Fruit fly (Drosophila melanogaster): ENCODE results near the gene CG15432.
A peak's percentile ranks its signal among the peaks of the same experiment; 100 is the strongest.

The CG15432 gene

dm6 chr2L:4459543-4459942 lies 17.4 kb downstream of the CG15432 start, which contains the start of the genes mRpL27 and CG15435 (continued):
- peak; percentile 28; the same call in 1 of the 2 replicates for TF ChIP-seq klu (GFP tag; IDR thresholded peaks at IDR 0.05)
- no peak for TF ChIP-seq lov (optimal IDR thresholded peaks at IDR 0.05)
- TF ChIP-seq lov (GFP tag; IDR thresholded peaks at IDR 0.05) = no peak
- no peak for TF ChIP-seq crol (GFP tag; IDR thresholded peaks at IDR 0.05)
- peak in 1 of 2 experiments; percentile 70 for TF ChIP-seq crp (GFP tag; optimal IDR thresholded peaks at IDR 0.05)
- peak; percentile 20 for TF ChIP-seq CG12155 (GFP tag; optimal IDR thresholded peaks at IDR 0.05)
- TF ChIP-seq CG31441 (GFP tag; IDR thresholded peaks at IDR 0.05) = peak; percentile 37; the same call in 1 of the 2 replicates
- TF ChIP-seq exex (tag; optimal IDR thresholded peaks at IDR 0.05) = no peak
- TF ChIP-seq kni (GFP tag; optimal IDR thresholded peaks at IDR 0.05) = peak; percentile 28
- peak; percentile 24 for TF ChIP-seq ewg (GFP tag; optimal IDR thresholded peaks at IDR 0.05)
- peak; percentile 45 for TF ChIP-seq Dek (tag; optimal IDR thresholded peaks at IDR 0.05)
- peak; percentile 75 for TF ChIP-seq pzg (GFP tag; optimal IDR thresholded peaks at IDR 0.05)
- TF ChIP-seq odd (GFP tag; optimal IDR thresholded peaks at IDR 0.05) = no peak
- TF ChIP-seq sc (optimal IDR thresholded peaks at IDR 0.05) = no peak
- TF ChIP-seq sc (GFP tag; optimal IDR thresholded peaks at IDR 0.05) = peak; percentile 7
- TF ChIP-seq Scr (GFP tag; IDR thresholded peaks at IDR 0.05; ENCODE audit: partially characterized antibody) = peak; percentile 41; the same call in 1 of the 2 replicates
- TF ChIP-seq Elba2 (GFP tag; optimal IDR thresholded peaks at IDR 0.05) = peak; percentile 22
- no peak for TF ChIP-seq pros (GFP tag; optimal IDR thresholded peaks at IDR 0.05)
- peak; percentile 34; the same call in 1 of the 3 replicates for TF ChIP-seq dysf (GFP tag; IDR thresholded peaks at IDR 0.05)
- TF ChIP-seq mirr (GFP tag; optimal IDR thresholded peaks at IDR 0.05) = no peak
- peak; percentile 49 for TF ChIP-seq CG15269 (tag; optimal IDR thresholded peaks at IDR 0.05)
- TF ChIP-seq Opbp (GFP tag; IDR thresholded peaks at IDR 0.05; ENCODE audit: partially characterized antibody) = 0 out of 3 replicates have a peak, but pooled peaks have one; percentile 15
- no peak for TF ChIP-seq bab2 (GFP tag; optimal IDR thresholded peaks at IDR 0.05)
- TF ChIP-seq CG3995 (GFP tag; optimal IDR thresholded peaks at IDR 0.05) = peak; percentile 4
- TF ChIP-seq CG30431 (GFP tag; optimal IDR thresholded peaks at IDR 0.05) = no peak
- TF ChIP-seq CG16863 (GFP tag; optimal IDR thresholded peaks at IDR 0.05) = no peak
- TF ChIP-seq ssp (GFP tag; IDR thresholded peaks at IDR 0.05) = no peak
- peak; percentile 58 for TF ChIP-seq grau (tag; optimal IDR thresholded peaks at IDR 0.05)
- TF ChIP-seq croc (GFP tag; conservative IDR thresholded peaks at IDR 0.05) = no peak
- no peak for TF ChIP-seq CG5245 (GFP tag; optimal IDR thresholded peaks at IDR 0.05)
- peak; percentile 26 for TF ChIP-seq Xbp1 (GFP tag; optimal IDR thresholded peaks at IDR 0.05)
- peak; percentile 11 for TF ChIP-seq cato (GFP tag; optimal IDR thresholded peaks at IDR 0.05; ENCODE audit: borderline replicate concordance)
- TF ChIP-seq CG32772 (GFP tag; IDR thresholded peaks at IDR 0.05) = no peak
- TF ChIP-seq CG6791 (GFP tag; IDR thresholded peaks at IDR 0.05; ENCODE audit: partially characterized antibody) = no peak
- TF ChIP-seq h (optimal IDR thresholded peaks at IDR 0.05) = no peak
- peak; percentile 61 for TF ChIP-seq CG15514 (GFP tag; optimal IDR thresholded peaks at IDR 0.05)
- TF ChIP-seq CG13894 (tag; optimal IDR thresholded peaks at IDR 0.05) = peak; percentile 31
- TF ChIP-seq CG10274 (GFP tag; optimal IDR thresholded peaks at IDR 0.05) = no peak
- peak; percentile 58 for TF ChIP-seq CG13424 (tag; optimal IDR thresholded peaks at IDR 0.05)
- peak; percentile 25 for TF ChIP-seq CG1233 (GFP tag; optimal IDR thresholded peaks at IDR 0.05)
- TF ChIP-seq stwl (tag; optimal IDR thresholded peaks at IDR 0.05) = peak; percentile 83
- peak; percentile 18 for TF ChIP-seq mam (GFP tag; optimal IDR thresholded peaks at IDR 0.05)
- peak; percentile 25; the same call in 1 of the 3 replicates for TF ChIP-seq CG14860 (GFP tag; IDR thresholded peaks at IDR 0.05; ENCODE audit: partially characterized antibody)
- TF ChIP-seq CG32532 (GFP tag; IDR thresholded peaks at IDR 0.05) = peak; percentile 49
- peak; percentile 44; the same call in 1 of the 2 replicates for TF ChIP-seq Xrp1 (GFP tag; IDR thresholded peaks at IDR 0.05)
- peak; percentile 61 for TF ChIP-seq CoRest (tag; optimal IDR thresholded peaks at IDR 0.05)
- peak; percentile 42 for TF ChIP-seq CG4617 (GFP tag; optimal IDR thresholded peaks at IDR 0.05; ENCODE audit: borderline replicate concordance)
- TF ChIP-seq CG17568 (GFP tag; optimal IDR thresholded peaks at IDR 0.05) = no peak
- peak; percentile 56 for TF ChIP-seq CG8924 (tag; optimal IDR thresholded peaks at IDR 0.05)
- peak; percentile 12 for TF ChIP-seq CG12104 (GFP tag; optimal IDR thresholded peaks at IDR 0.05)
